Fruit fly (Drosophila melanogaster) whole organism, adult: ENCODE measurements around the gene Alr.

Experiments
- CG11617 ChIP-seq: fragments of 200-800 bp; sonication (Bioruptor generic); optimal IDR thresholded peaks from 2 replicates; lab custom pipeline; 2017; ENCODE audit warnings: mild to moderate bottlenecking, missing biosample characterization, missing genetic modification reagents, missing genetic modification characterization
- CG1620 ChIP-seq: fragments of 200-800 bp; sonication (Bioruptor generic); optimal IDR thresholded peaks from 2 replicates; lab custom pipeline; 2016; ENCODE audit warnings: missing biosample characterization, missing genetic modification characterization
- CG5204 ChIP-seq: fragments of 200-800 bp; sonication (Bioruptor generic); optimal IDR thresholded peaks from 2 replicates; lab custom pipeline; 2016; ENCODE audit warnings: missing biosample characterization, missing genetic modification characterization
- Crg-1 ChIP-seq: fragments of 200-800 bp; sonication (Bioruptor generic); optimal IDR thresholded peaks from 2 replicates; lab custom pipeline; 2016; ENCODE audit warnings: missing biosample characterization, missing genetic modification characterization
- Mnt ChIP-seq: fragments of 200-800 bp; sonication (Bioruptor generic); optimal IDR thresholded peaks from 2 replicates; lab custom pipeline; 2016; ENCODE audit warnings: missing biosample characterization, mild to moderate bottlenecking, missing genetic modification characterization
- bab1 ChIP-seq: fragments of 200-800 bp; sonication (Bioruptor generic); optimal IDR thresholded peaks from 3 replicates; lab custom pipeline; 2019; ENCODE audit warnings: missing biosample characterization, mild to moderate bottlenecking, missing genetic modification characterization, moderate library complexity
- cic ChIP-seq: fragments of 200-800 bp; sonication (Bioruptor generic); optimal IDR thresholded peaks from 2 replicates; lab custom pipeline; 2017; ENCODE audit warnings: missing biosample characterization, mild to moderate bottlenecking, missing genetic modification characterization, moderate library complexity
- cnc ChIP-seq, 2 experiments: fragments of >200 bp; optimal IDR thresholded peaks; 2 replicates each; lab custom pipeline; 2017
- kay ChIP-seq: fragments of 200-800 bp; sonication (Bioruptor generic); peaks from one replicate; lab custom pipeline; 2016; ENCODE audit warnings: missing biosample characterization, missing genetic modification characterization, borderline replicate concordance

- no peak for TF ChIP-seq bab1 (GFP tag; lab: Kevin White, UChicago)
- TF ChIP-seq CG1620, result no peak
- TF ChIP-seq cnc (optimal IDR thresholded peaks at IDR 0.05; lab: Kevin White, UChicago), result no peak
- no peak for TF ChIP-seq Mnt (GFP tag; lab: Kevin White, UChicago)
- TF ChIP-seq CG5204, result no peak
- no peak for TF ChIP-seq kay (GFP tag; lab: Kevin White, UChicago)
- no peak for TF ChIP-seq CG11617 (GFP tag; lab: Kevin White, UChicago)
- TF ChIP-seq Crg-1 (GFP tag; lab: Kevin White, UChicago), result no peak
- no peak for TF ChIP-seq cic (GFP tag; lab: Kevin White, UChicago)
Measured at dm6 chrX:19711936-19712335, 36.2 kb upstream of the Alr start.
